Worm (Caenorhabditis elegans) whole organism, L2 larva: ENCODE results near the gene pho-7.

ENCODE experiments used
- ZK546.5 ChIP-seq: sonication (generic microtip); optimal IDR thresholded peaks from 2 replicates; lab custom pipeline; 2017; ENCODE audit warnings: missing biosample characterization, missing genetic modification characterization
- blmp-1 ChIP-seq: sonication (generic microtip); optimal IDR thresholded peaks from 2 replicates; lab custom pipeline; 2017; ENCODE audit warnings: missing genetic modification characterization, mild to moderate bottlenecking, missing compliant biosample characterization, antibody characterized with exemption, moderate library complexity; ENCODE audit not compliant: insufficient read depth
- egl-27 ChIP-seq: sonication (generic microtip); optimal IDR thresholded peaks from 3 replicates; lab custom pipeline; 2017; ENCODE audit warnings: missing biosample characterization, missing genetic modification reagents, missing genetic modification characterization
- fos-1 ChIP-seq: fragments of 150-350 bp; optimal IDR thresholded peaks from 2 replicates; lab custom pipeline; 2014; ENCODE audit warnings: missing biosample characterization, missing genetic modification characterization
- gmeb-1 ChIP-seq: fragments of 150-350 bp; optimal IDR thresholded peaks from 2 replicates; lab custom pipeline; 2014; ENCODE audit warnings: missing biosample characterization, missing genetic modification characterization
- lin-39 ChIP-seq: fragments of 150-350 bp; optimal IDR thresholded peaks from 2 replicates; lab custom pipeline; 2014; ENCODE audit warnings: missing biosample characterization, missing genetic modification reagents, missing genetic modification characterization
- nhr-10 ChIP-seq: sonication (generic microtip); optimal IDR thresholded peaks from 2 replicates; lab custom pipeline; 2017; ENCODE audit warnings: missing biosample characterization, missing genetic modification characterization
- nhr-11 ChIP-seq: fragments of 150-350 bp; optimal IDR thresholded peaks from 2 replicates; lab custom pipeline; 2014; ENCODE audit warnings: missing biosample characterization, missing genetic modification characterization
- nhr-77 ChIP-seq: fragments of 150-350 bp; optimal IDR thresholded peaks from 2 replicates; lab custom pipeline; 2014; ENCODE audit warnings: missing biosample characterization, missing genetic modification characterization
- snpc-4 ChIP-seq: fragments of 150-350 bp; optimal IDR thresholded peaks from 2 replicates; lab custom pipeline; 2014; ENCODE audit warnings: missing biosample characterization, missing genetic modification characterization

ce11 chrX:10902723-10903322 lies 38.3 kb downstream of the pho-7 start, which contains the start of gene acbp-3:
- TF ChIP-seq lin-39 (no peak), fos-1 (tag; lab: Kevin White, UChicago) (peak; percentile 25), snpc-4 (tag; lab: Kevin White, UChicago) (no peak), blmp-1 (tag; lab: Kevin White, UChicago) (no peak), ZK546.5 (tag; lab: Kevin White, UChicago) (no peak), egl-27 (no peak), nhr-10 (tag; lab: Kevin White, UChicago) (no peak), gmeb-1 (no peak), nhr-11 (no peak), nhr-77 (no peak)
